Worm (Caenorhabditis elegans) whole organism, L4 larva: ENCODE data around the gene C05C10.7.

ENCODE experiments used
- Y105C5A.15 ChIP-seq: fragments of 200-800 bp; sonication (Bioruptor generic); IDR thresholded peaks from 2 replicates; pipeline ENCODE4 v1.3.6; 2022; ENCODE audit warnings: missing genetic modification characterization, missing compliant biosample characterization
- Y5F2A.4 ChIP-seq: fragments of 200-800 bp; sonication (Bioruptor generic); optimal IDR thresholded peaks from 2 replicates; lab custom pipeline; 2018; ENCODE audit warnings: mild to moderate bottlenecking, missing genetic modification characterization, missing compliant biosample characterization
- ZK337.2 ChIP-seq: fragments of 200-800 bp; sonication (Bioruptor generic); IDR thresholded peaks from 2 replicates; pipeline ENCODE4 v1.3.6; 2022; ENCODE audit warnings: missing genetic modification reagents, missing genetic modification characterization, missing compliant biosample characterization
- aha-1 ChIP-seq: fragments of 150-350 bp; peaks from one replicate; lab custom pipeline; 2014; ENCODE audit warnings: missing biosample characterization, missing genetic modification characterization
- attf-4 ChIP-seq: sonication (generic microtip); optimal IDR thresholded peaks from 3 replicates; lab custom pipeline; 2017; ENCODE audit warnings: missing biosample characterization, missing genetic modification characterization
- ceh-44 ChIP-seq: fragments of 200-800 bp; sonication (Bioruptor generic); IDR thresholded peaks from 2 replicates; pipeline ENCODE4 v1.3.6; 2022; ENCODE audit warnings: missing genetic modification reagents, missing genetic modification characterization, missing compliant biosample characterization
- ceh-62 ChIP-seq: sonication (generic microtip); optimal IDR thresholded peaks from 2 replicates; lab custom pipeline; 2017; ENCODE audit warnings: missing biosample characterization, missing genetic modification characterization
- ces-1 ChIP-seq: fragments of 150-350 bp; sonication (generic microtip); optimal IDR thresholded peaks from 4 replicates; lab custom pipeline; 2014; ENCODE audit warnings: missing biosample characterization, missing genetic modification reagents, missing genetic modification characterization
- daf-12 ChIP-seq: fragments of 150-350 bp; optimal IDR thresholded peaks from 2 replicates; lab custom pipeline; 2014; ENCODE audit warnings: missing biosample characterization, missing genetic modification reagents, missing genetic modification characterization
- dmd-8 ChIP-seq: fragments of 200-800 bp; sonication (Bioruptor generic); IDR thresholded peaks from 2 replicates; pipeline ENCODE4 v1.3.6; 2022; ENCODE audit warnings: missing genetic modification characterization, missing compliant biosample characterization
- dmd-9 ChIP-seq: fragments of 200-800 bp; sonication (Bioruptor generic); IDR thresholded peaks from 2 replicates; pipeline ENCODE4 v1.3.6; 2022; ENCODE audit warnings: missing genetic modification reagents, missing genetic modification characterization, missing compliant biosample characterization
- duxl-1 ChIP-seq: sonication (generic microtip); optimal IDR thresholded peaks from 2 replicates; lab custom pipeline; 2016; ENCODE audit warnings: mild to moderate bottlenecking, missing genetic modification characterization, moderate library complexity, missing compliant biosample characterization; ENCODE audit not compliant: poor library complexity
- egl-43 ChIP-seq: fragments of 200-800 bp; sonication (Bioruptor generic); IDR thresholded peaks from 2 replicates; pipeline ENCODE4 v1.3.6; 2022; ENCODE audit warnings: missing genetic modification reagents, missing genetic modification characterization, missing compliant biosample characterization
- gei-8 ChIP-seq: fragments of 200-800 bp; sonication (Bioruptor generic); optimal IDR thresholded peaks from 2 replicates; lab custom pipeline; 2018; ENCODE audit warnings: mild to moderate bottlenecking, missing genetic modification characterization, missing compliant biosample characterization
- hlh-30 ChIP-seq: sonication (generic microtip); optimal IDR thresholded peaks from 2 replicates; lab custom pipeline; 2017; ENCODE audit warnings: antibody characterized with exemption, mild to moderate bottlenecking, missing genetic modification characterization, missing compliant biosample characterization; ENCODE audit not compliant: insufficient read depth
- hmg-1.1 ChIP-seq: fragments of 200-800 bp; sonication (Bioruptor generic); IDR thresholded peaks from 2 replicates; pipeline ENCODE4 v1.3.6; 2022; ENCODE audit warnings: missing genetic modification reagents, missing genetic modification characterization, missing compliant biosample characterization
- lim-7 ChIP-seq: fragments of 200-800 bp; sonication (Bioruptor generic); IDR thresholded peaks from 2 replicates; pipeline ENCODE4 v1.3.6; 2022; ENCODE audit warnings: missing genetic modification characterization, missing compliant biosample characterization
- lin-29 ChIP-seq: fragments of 200-800 bp; sonication (Bioruptor generic); IDR thresholded peaks from 2 replicates; pipeline ENCODE4 v1.3.6; 2022; ENCODE audit warnings: missing genetic modification reagents, missing genetic modification characterization, missing compliant biosample characterization
- lin-38 ChIP-seq: fragments of 200-800 bp; sonication (Bioruptor generic); IDR thresholded peaks from 2 replicates; pipeline ENCODE4 v1.3.6; 2022; ENCODE audit warnings: missing genetic modification reagents, missing genetic modification characterization, missing compliant biosample characterization
- lsy-2 ChIP-seq, 2 experiments: fragments of 150-350 bp in 1 of 2; sonication (generic microtip) in 1 of 2; optimal IDR thresholded peaks; 2 replicates each; lab custom pipeline; 2014 to 2017; ENCODE audit warnings: missing biosample characterization in 2 of 2, missing genetic modification characterization in 2 of 2
- madf-5 ChIP-seq, 2 experiments: fragments of 200-800 bp; sonication (Bioruptor generic); IDR thresholded peaks; 2 replicates each; pipeline ENCODE4 v1.3.6; 2022; ENCODE audit warnings: missing compliant biosample characterization in 2 of 2, missing genetic modification characterization in 2 of 2
- mxl-2 ChIP-seq: fragments of 200-800 bp; sonication (Bioruptor generic); conservative IDR thresholded peaks from 2 replicates; pipeline ENCODE4 v1.3.6; 2022; ENCODE audit warnings: missing genetic modification reagents, missing genetic modification characterization, missing compliant biosample characterization
- nhr-10 ChIP-seq: fragments of 150-350 bp; optimal IDR thresholded peaks from 2 replicates; lab custom pipeline; 2014; ENCODE audit warnings: missing biosample characterization, missing genetic modification characterization
- nhr-11 ChIP-seq: fragments of 150-350 bp; optimal IDR thresholded peaks from 2 replicates; lab custom pipeline; 2014; ENCODE audit warnings: missing biosample characterization, missing genetic modification characterization
- nhr-25 ChIP-seq: sonication (generic microtip); optimal IDR thresholded peaks from 2 replicates; lab custom pipeline; 2017; ENCODE audit warnings: missing genetic modification characterization, mild to moderate bottlenecking, missing compliant biosample characterization, antibody characterized with exemption, moderate library complexity, borderline replicate concordance; ENCODE audit not compliant: insufficient read depth
- nhr-28 ChIP-seq: fragments of 150-350 bp; optimal IDR thresholded peaks from 2 replicates; lab custom pipeline; 2014; ENCODE audit warnings: missing biosample characterization, missing genetic modification characterization
- nhr-41 ChIP-seq: fragments of 200-800 bp; sonication (Bioruptor generic); IDR thresholded peaks from 2 replicates; pipeline ENCODE4 v1.3.6; 2022; ENCODE audit warnings: missing genetic modification reagents, missing genetic modification characterization, missing compliant biosample characterization
- php-3 ChIP-seq: fragments of 200-800 bp; sonication (Bioruptor generic); IDR thresholded peaks from 2 replicates; pipeline ENCODE4 v1.3.6; 2022; ENCODE audit warnings: missing genetic modification reagents, missing genetic modification characterization, missing compliant biosample characterization
- pqm-1 ChIP-seq: sonication (generic microtip); optimal IDR thresholded peaks from 2 replicates; lab custom pipeline; 2017; ENCODE audit warnings: missing biosample characterization, missing genetic modification characterization
- saeg-2 ChIP-seq: fragments of 200-800 bp; sonication (Bioruptor generic); IDR thresholded peaks from 2 replicates; pipeline ENCODE4 v1.3.6; 2022; ENCODE audit warnings: missing genetic modification reagents, missing genetic modification characterization, missing compliant biosample characterization
- snpc-4 ChIP-seq: fragments of 150-350 bp; optimal IDR thresholded peaks from 2 replicates; lab custom pipeline; 2014; ENCODE audit warnings: missing biosample characterization, missing genetic modification characterization
- spr-1 ChIP-seq: sonication (generic microtip); optimal IDR thresholded peaks from 2 replicates; lab custom pipeline; 2016; ENCODE audit warnings: mild to moderate bottlenecking, missing genetic modification characterization, missing compliant biosample characterization
- unc-130 ChIP-seq: sonication (generic microtip); optimal IDR thresholded peaks from 2 replicates; lab custom pipeline; 2016; ENCODE audit warnings: missing genetic modification reagents, missing genetic modification characterization, missing compliant biosample characterization
- unc-62 ChIP-seq, 3 experiments: fragments of 150-350 bp in 1 of 3; sonication (generic microtip); optimal IDR thresholded peaks in 2 of 3; peaks in 1 of 3; 1 replicate in 1 of 3; 2 replicates in 2 of 3; lab custom pipeline; 2014 to 2017; ENCODE audit warnings: missing biosample characterization in 3 of 3, missing genetic modification characterization in 3 of 3, missing genetic modification reagents in 3 of 3, missing genotype in 1 of 3
- vab-7 ChIP-seq: fragments of 200-800 bp; sonication (Bioruptor generic); IDR thresholded peaks from 2 replicates; pipeline ENCODE4 v1.3.6; 2022; ENCODE audit warnings: missing genetic modification reagents, missing genetic modification characterization, missing compliant biosample characterization
- zfp-2 ChIP-seq: sonication (generic microtip); optimal IDR thresholded peaks from 2 replicates; lab custom pipeline; 2016; ENCODE audit warnings: mild to moderate bottlenecking, missing genetic modification characterization, missing compliant biosample characterization

C05C10.7 gene

DNA sequence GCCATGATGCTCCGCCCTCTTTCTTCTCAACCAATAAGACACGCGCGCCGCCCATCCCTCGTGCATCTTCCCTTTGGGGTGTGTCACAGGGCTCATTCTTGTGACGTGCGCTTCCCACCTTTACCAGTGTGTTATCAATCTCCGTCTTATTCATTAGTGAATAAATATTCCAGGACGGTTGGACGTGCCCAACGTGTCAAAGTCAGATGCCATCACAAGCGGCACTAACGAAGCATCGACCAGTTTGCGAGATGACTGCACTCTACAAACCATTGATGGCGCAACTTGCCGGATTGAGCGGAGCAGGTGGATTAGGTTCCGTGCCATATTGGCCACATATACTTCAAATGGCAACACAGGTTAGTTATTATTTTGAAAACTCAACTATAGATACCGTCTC, 21.4 kb upstream of the C05C10.7 start (continued):
- peak; percentile 7 for TF ChIP-seq hlh-30 (tag; lab: Kevin White, UChicago)

DNA sequence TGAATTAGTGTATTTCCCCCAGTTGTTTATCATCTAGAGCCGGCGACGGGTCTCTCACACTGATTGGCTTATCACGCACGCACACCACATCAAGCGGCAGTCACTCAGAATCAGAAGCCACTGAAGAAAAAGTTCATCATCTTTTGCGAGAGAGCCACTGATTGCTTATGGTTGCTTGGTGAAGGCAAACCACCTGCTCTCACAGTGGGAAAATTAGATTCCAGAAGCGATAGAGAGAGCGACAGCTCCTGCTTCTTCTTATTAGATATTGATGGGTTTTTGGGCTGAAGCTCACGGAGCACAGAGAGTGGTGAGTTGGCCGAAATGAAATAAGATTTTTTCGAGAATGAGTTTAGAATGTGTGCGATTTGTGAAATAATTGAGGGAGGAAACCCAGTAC, 17.3 kb upstream of the C05C10.7 start:
- no peak for TF ChIP-seq zfp-2 (tag; lab: Kevin White, UChicago)
- TF ChIP-seq lin-29 (GFP tag; lab: Robert Waterston, UW), result no peak
- TF ChIP-seq nhr-11 (tag; lab: Kevin White, UChicago), result peak; percentile 3
- TF ChIP-seq unc-62 (GFP tag; optimal IDR thresholded peaks at IDR 0.05 in 1 of 2; lab: Kevin White, UChicago), result peak in 1 of 2 experiments; percentile 53
- TF ChIP-seq unc-62 (tag; optimal IDR thresholded peaks at IDR 0.05; lab: Kevin White, UChicago), result no peak
- TF ChIP-seq, all 104 proteins: peak for 2

DNA sequence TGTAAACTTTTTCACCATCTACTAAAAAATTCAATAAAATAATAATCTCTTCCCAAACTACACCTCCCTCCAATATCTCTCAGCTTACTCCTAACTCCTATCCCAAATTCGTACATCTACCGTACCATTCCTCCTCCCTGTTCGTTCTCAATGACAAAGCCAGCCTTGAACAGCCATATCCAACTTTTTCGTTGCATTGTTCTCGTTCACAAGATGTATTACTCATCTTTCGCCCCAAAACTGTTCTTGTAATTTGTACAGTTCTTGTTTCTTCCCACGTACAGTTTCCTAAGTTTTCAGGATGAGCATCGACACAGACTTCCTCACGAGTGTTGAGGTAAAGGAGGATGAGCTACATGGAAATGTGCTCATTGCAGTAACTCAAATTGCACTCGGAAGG, 16.1 kb upstream of the C05C10.7 start, which contains the start of gene egl-43:
Gene egl-43 (plus strand): TSS at position 301 of the 400 bp plus-strand sequence.
- TF ChIP-seq nhr-11 (tag; lab: Kevin White, UChicago) (no peak), daf-12 (no peak)

DNA sequence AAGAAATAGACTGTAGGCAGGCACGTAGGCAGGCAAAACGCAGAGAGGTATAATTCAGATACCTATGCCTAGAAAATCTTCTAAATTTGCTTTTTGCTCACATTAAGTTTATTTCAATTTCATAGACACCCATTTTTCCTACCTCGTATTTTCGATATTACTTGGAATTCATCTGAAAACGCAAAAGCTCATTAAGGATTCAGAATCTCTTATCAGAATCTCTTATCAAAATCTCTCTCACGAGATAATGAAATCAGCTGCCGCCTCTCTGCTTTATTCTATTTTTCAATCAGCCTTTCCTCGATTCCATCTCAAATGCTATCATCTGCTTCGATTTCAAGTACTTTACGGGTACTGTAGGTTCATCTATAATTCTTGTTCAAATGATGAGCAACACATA, 13.1 kb upstream of the C05C10.7 start:
- TF ChIP-seq dmd-8 (GFP tag; lab: Robert Waterston, UW), result no peak
- TF ChIP-seq aha-1, result peak; percentile 83

DNA sequence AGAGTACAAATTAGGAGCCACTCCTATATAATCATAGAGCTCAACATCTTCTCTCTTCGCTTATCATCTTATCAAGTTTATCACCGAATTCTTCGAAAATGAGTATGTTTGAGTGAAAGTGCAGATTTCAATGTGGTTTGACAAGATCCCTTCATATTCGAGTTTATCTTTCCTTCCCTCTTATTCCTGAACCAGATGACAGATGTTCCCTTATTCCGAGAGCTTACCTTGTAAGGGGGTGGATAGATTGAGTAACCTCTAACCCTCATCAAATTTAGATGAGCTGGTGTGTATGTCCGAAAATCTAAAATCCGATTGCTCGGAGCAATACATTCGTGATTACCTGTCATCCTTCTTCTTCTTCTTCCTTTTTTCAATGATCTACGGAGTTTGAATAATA, 9.9 kb upstream of the C05C10.7 start:
- no peak for TF ChIP-seq Y105C5A.15 (GFP tag; lab: Robert Waterston, UW)
- no peak for TF ChIP-seq ceh-62
- no peak for TF ChIP-seq ceh-44
- TF ChIP-seq zfp-2 (tag; lab: Kevin White, UChicago), result no peak
- TF ChIP-seq Y5F2A.4, result no peak
- TF ChIP-seq madf-5 (GFP tag; IDR thresholded peaks at IDR 0.05; lab: Robert Waterston, UW), result no peak
- no peak for TF ChIP-seq lsy-2 (tag; optimal IDR thresholded peaks at IDR 0.05; lab: Kevin White, UChicago)
- TF ChIP-seq duxl-1, result no peak
- TF ChIP-seq aha-1, result peak; percentile 9
- TF ChIP-seq snpc-4 (tag; lab: Kevin White, UChicago), result no peak
- TF ChIP-seq gei-8, result no peak
- peak in 1 of 2 experiments; percentile 93 for TF ChIP-seq unc-62 (GFP tag; optimal IDR thresholded peaks at IDR 0.05 in 1 of 2; lab: Kevin White, UChicago)
- no peak for TF ChIP-seq unc-62 (tag; optimal IDR thresholded peaks at IDR 0.05; lab: Kevin White, UChicago)

DNA sequence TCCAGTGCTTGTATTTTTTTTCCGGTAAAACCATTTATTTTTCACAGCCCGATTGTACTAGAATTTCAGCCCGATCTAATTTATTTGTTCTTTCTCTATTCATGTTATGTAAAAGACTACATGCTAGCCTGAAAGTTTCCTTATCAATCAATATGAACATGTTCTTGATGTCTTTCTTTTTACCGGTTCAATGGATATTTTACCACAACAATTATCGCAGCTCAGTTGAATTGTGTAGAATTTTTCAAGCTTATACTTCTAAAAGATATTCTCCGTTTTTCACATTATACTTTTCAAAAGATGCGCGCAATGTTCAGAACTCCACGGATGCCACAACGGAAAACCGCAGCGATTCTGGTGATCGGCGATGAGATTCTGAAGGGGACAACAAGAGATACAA, 5.1 kb upstream of the C05C10.7 start, which contains the start of gene flad-1:
Gene flad-1 (plus strand): TSS at position 301 of the 400 bp plus-strand sequence.
- TF ChIP-seq spr-1 (tag; lab: Kevin White, UChicago) (no peak), ces-1 (GFP tag; lab: Kevin White, UChicago) (no peak), dmd-9 (GFP tag; lab: Robert Waterston, UW) (no peak)

DNA sequence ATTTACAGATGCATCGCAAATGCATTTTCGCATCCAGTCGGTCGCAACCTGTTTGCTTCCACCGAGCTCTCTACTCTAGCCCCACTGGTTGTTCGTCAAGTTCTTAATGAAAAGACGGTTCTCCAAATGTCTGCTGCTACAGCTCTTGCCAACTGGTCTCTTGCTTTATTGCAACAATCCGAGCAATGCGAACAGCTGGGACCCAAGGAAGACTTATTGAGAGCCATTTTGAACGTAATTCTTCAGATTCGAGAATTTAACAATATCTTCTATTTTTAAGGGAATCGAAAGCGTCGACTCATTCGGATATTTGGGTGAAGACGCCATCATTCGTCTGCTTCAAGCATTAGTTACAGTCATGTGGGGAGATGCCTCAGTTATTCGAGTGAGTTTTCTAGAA, 4.5 kb upstream of the C05C10.7 start:
- TF ChIP-seq zfp-2 (tag; lab: Kevin White, UChicago) (no peak), unc-62 (GFP tag; optimal IDR thresholded peaks at IDR 0.05 in 1 of 2; lab: Kevin White, UChicago) (peak in 1 of 2 experiments; percentile 91), unc-62 (tag; optimal IDR thresholded peaks at IDR 0.05; lab: Kevin White, UChicago) (no peak)

DNA sequence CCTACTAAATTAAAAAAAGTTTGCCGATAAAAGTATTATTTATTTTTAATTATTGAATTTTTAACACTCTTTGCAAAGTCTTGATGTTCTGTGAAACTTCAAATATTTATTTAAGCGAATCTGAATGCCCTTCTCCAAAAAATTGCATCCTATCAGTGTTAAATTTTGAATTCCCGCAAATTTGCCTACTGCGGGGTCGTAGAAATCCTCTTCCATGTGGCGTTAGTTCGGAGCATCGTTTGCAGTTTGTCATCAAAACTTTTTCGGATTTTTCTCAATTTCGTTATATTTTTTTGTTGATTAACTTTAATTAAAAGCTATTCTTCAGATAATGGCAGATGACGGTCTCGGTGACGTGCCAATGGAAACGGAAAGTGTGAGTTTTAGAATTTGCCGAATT, 1.7 kb upstream of the C05C10.7 start, which contains the start of gene ufd-3:
Gene ufd-3 (plus strand): TSS at position 324 of the 400 bp plus-strand sequence.
- TF ChIP-seq lin-38 (peak; percentile 76), ZK337.2 (GFP tag; lab: Robert Waterston, UW) (peak; percentile 77; the same call in 1 of the 2 replicates), saeg-2 (GFP tag; lab: Robert Waterston, UW) (no peak), ceh-62 (no peak), egl-43 (no peak), Y5F2A.4 (no peak), nhr-41 (GFP tag; lab: Robert Waterston, UW) (no peak), attf-4 (tag; lab: Kevin White, UChicago) (no peak), ceh-44 (peak; percentile 22; the same call in 1 of the 2 replicates), vab-7 (no peak), php-3 (no peak), hmg-1.1 (no peak), nhr-28 (peak; percentile 51), unc-130 (peak; percentile 91), mxl-2 (GFP tag; lab: Robert Waterston, UW) (no peak), nhr-25 (tag; lab: Kevin White, UChicago) (no peak), nhr-10 (tag; lab: Kevin White, UChicago) (no peak), pqm-1 (tag; lab: Kevin White, UChicago) (no peak), lim-7 (GFP tag; lab: Robert Waterston, UW) (no peak)
